Worm (Caenorhabditis elegans) whole organism, young adult: ENCODE data around the gene fbxb-107.

ENCODE experiments used
- F49E8.2 ChIP-seq: sonication (generic microtip); optimal IDR thresholded peaks from 3 replicates; lab custom pipeline; 2017; ENCODE audit warnings: missing genetic modification characterization, mild to moderate bottlenecking, missing compliant biosample characterization, antibody characterized with exemption, moderate library complexity; ENCODE audit not compliant: insufficient read depth
- F52B5.7 ChIP-seq: sonication (generic microtip); optimal IDR thresholded peaks from 2 replicates; lab custom pipeline; 2016; ENCODE audit warnings: mild to moderate bottlenecking, missing genetic modification characterization, missing compliant biosample characterization
- ama-1 ChIP-seq, 3 experiments: fragments of 150-350 bp in 1 of 3; sonication (generic microtip) in 2 of 3; optimal IDR thresholded peaks; 2 replicates each; lab custom pipeline; 2014 to 2018; ENCODE audit warnings: missing biosample characterization in 2 of 3, missing genetic modification characterization in 2 of 3, missing genetic modification reagents in 2 of 3
- aptf-2 ChIP-seq: fragments of 200-800 bp; sonication (Bioruptor generic); conservative IDR thresholded peaks from 2 replicates; pipeline ENCODE4 v1.3.6; 2022; ENCODE audit warnings: missing genetic modification reagents, missing genetic modification characterization, missing compliant biosample characterization
- attf-3 ChIP-seq: fragments of 200-800 bp; sonication (Bioruptor generic); conservative IDR thresholded peaks from 2 replicates; pipeline ENCODE4 v1.3.6; 2022; ENCODE audit warnings: missing genetic modification reagents, missing genetic modification characterization, missing compliant biosample characterization
- attf-5 ChIP-seq: fragments of 200-800 bp; sonication (Bioruptor generic); optimal IDR thresholded peaks from 2 replicates; lab custom pipeline; 2018; ENCODE audit warnings: mild to moderate bottlenecking, missing genetic modification characterization, missing compliant biosample characterization
- ccch-3 ChIP-seq: fragments of 200-800 bp; sonication (Bioruptor generic); optimal IDR thresholded peaks from 2 replicates; lab custom pipeline; 2018; ENCODE audit warnings: mild to moderate bottlenecking, missing genetic modification characterization, missing compliant biosample characterization
- ceh-100 ChIP-seq: fragments of 200-800 bp; sonication (Bioruptor generic); IDR thresholded peaks from 2 replicates; pipeline ENCODE4 v1.3.6; 2022; ENCODE audit warnings: missing genetic modification reagents, missing genetic modification characterization, missing compliant biosample characterization
- ceh-40 ChIP-seq: fragments of 200-800 bp; sonication (Bioruptor generic); IDR thresholded peaks from 2 replicates; pipeline ENCODE4 v1.3.6; 2022; ENCODE audit warnings: missing genetic modification characterization, missing compliant biosample characterization
- ceh-91 ChIP-seq: fragments of 200-800 bp; sonication (Bioruptor generic); IDR thresholded peaks from 2 replicates; pipeline ENCODE4 v1.3.6; 2022; ENCODE audit warnings: missing genetic modification reagents, missing genetic modification characterization, missing compliant biosample characterization
- egrh-3 ChIP-seq: fragments of 200-800 bp; sonication (Bioruptor generic); IDR thresholded peaks from 2 replicates; pipeline ENCODE4 v1.3.6; 2022; ENCODE audit warnings: missing genetic modification reagents, missing genetic modification characterization, missing compliant biosample characterization
- fkh-3 ChIP-seq: sonication (generic microtip); optimal IDR thresholded peaks from 2 replicates; lab custom pipeline; 2016; ENCODE audit warnings: mild to moderate bottlenecking, missing genetic modification characterization, missing compliant biosample characterization
- gei-17 ChIP-seq: fragments of 200-800 bp; sonication (Bioruptor generic); optimal IDR thresholded peaks from 2 replicates; lab custom pipeline; 2018; ENCODE audit warnings: mild to moderate bottlenecking, missing genetic modification characterization, missing compliant biosample characterization
- him-1 ChIP-seq: sonication (generic microtip); optimal IDR thresholded peaks from 2 replicates; lab custom pipeline; 2016; ENCODE audit warnings: missing genotype, missing genetic modification reagents, missing genetic modification characterization, missing compliant biosample characterization
- hlh-12 ChIP-seq: sonication (generic microtip); optimal IDR thresholded peaks from 2 replicates; lab custom pipeline; 2016; ENCODE audit warnings: missing genetic modification characterization, missing compliant biosample characterization
- hlh-26 ChIP-seq: fragments of 200-800 bp; sonication (Bioruptor generic); conservative IDR thresholded peaks from 2 replicates; pipeline ENCODE4 v1.3.6; 2022; ENCODE audit warnings: missing genetic modification reagents, missing genetic modification characterization, missing compliant biosample characterization
- hmg-20 ChIP-seq: fragments of 200-800 bp; sonication (Bioruptor generic); IDR thresholded peaks from 2 replicates; pipeline ENCODE4 v1.3.6; 2022; ENCODE audit warnings: missing genetic modification reagents, missing genetic modification characterization, missing compliant biosample characterization
- hrde-1 ChIP-seq: sonication (generic microtip); optimal IDR thresholded peaks from 2 replicates; lab custom pipeline; 2016; ENCODE audit warnings: missing genetic modification characterization, mild to moderate bottlenecking, missing compliant biosample characterization, moderate library complexity, missing genotype, missing genetic modification reagents, borderline replicate concordance
- lag-1 ChIP-seq: fragments of 200-800 bp; sonication (Bioruptor generic); IDR thresholded peaks from 2 replicates; pipeline ENCODE4 v1.3.6; 2022; ENCODE audit warnings: missing genetic modification reagents, missing genetic modification characterization, missing compliant biosample characterization
- lin-26 ChIP-seq: fragments of 200-800 bp; sonication (Bioruptor generic); IDR thresholded peaks from 2 replicates; pipeline ENCODE4 v1.3.6; 2022; ENCODE audit warnings: missing genetic modification reagents, missing genetic modification characterization, missing compliant biosample characterization
- lin-54 ChIP-seq: fragments of 200-800 bp; sonication (Bioruptor generic); optimal IDR thresholded peaks from 2 replicates; lab custom pipeline; 2018; ENCODE audit warnings: mild to moderate bottlenecking, missing genetic modification characterization, missing compliant biosample characterization
- lir-1 ChIP-seq: fragments of 200-800 bp; sonication (Bioruptor generic); conservative IDR thresholded peaks from 2 replicates; pipeline ENCODE4 v1.3.6; 2022; ENCODE audit warnings: missing genetic modification reagents, missing genetic modification characterization, missing compliant biosample characterization
- lsy-27 ChIP-seq: sonication (generic microtip); optimal IDR thresholded peaks from 2 replicates; lab custom pipeline; 2017; ENCODE audit warnings: missing genetic modification characterization, mild to moderate bottlenecking, missing compliant biosample characterization, antibody characterized with exemption, missing genotype, borderline replicate concordance; ENCODE audit not compliant: insufficient read depth
- madf-3 ChIP-seq: fragments of 200-800 bp; sonication (Bioruptor generic); IDR thresholded peaks from 2 replicates; pipeline ENCODE4 v1.3.6; 2022; ENCODE audit warnings: missing genetic modification reagents, missing genetic modification characterization, missing compliant biosample characterization
- mel-28 ChIP-seq: sonication (generic microtip); optimal IDR thresholded peaks from 2 replicates; lab custom pipeline; 2016; ENCODE audit warnings: borderline replicate concordance, mild to moderate bottlenecking, missing genetic modification characterization, missing compliant biosample characterization
- mes-4 ChIP-seq: sonication (generic microtip); optimal IDR thresholded peaks from 2 replicates; lab custom pipeline; 2016; ENCODE audit warnings: missing genotype, missing genetic modification characterization, missing compliant biosample characterization
- mxl-1 ChIP-seq: sonication (generic microtip); optimal IDR thresholded peaks from 2 replicates; lab custom pipeline; 2016; ENCODE audit warnings: missing genetic modification characterization, missing compliant biosample characterization
- nhr-90 ChIP-seq: sonication (generic microtip); optimal IDR thresholded peaks from 2 replicates; lab custom pipeline; 2016; ENCODE audit warnings: missing genotype, mild to moderate bottlenecking, missing genetic modification characterization, missing compliant biosample characterization
- rcor-1 ChIP-seq: fragments of 200-800 bp; sonication (Bioruptor generic); IDR thresholded peaks from 2 replicates; pipeline ENCODE4 v1.3.6; 2022; ENCODE audit warnings: missing genetic modification reagents, missing genetic modification characterization, missing compliant biosample characterization
- rec-8 ChIP-seq, 2 experiments: sonication (generic microtip); optimal IDR thresholded peaks; 2 replicates each; lab custom pipeline; 2016; ENCODE audit warnings: mild to moderate bottlenecking in 2 of 2, missing genetic modification characterization in 2 of 2, missing genetic modification reagents in 2 of 2, missing genotype in 2 of 2, missing biosample characterization in 1 of 2, missing compliant biosample characterization in 1 of 2, moderate library complexity in 1 of 2
- sdz-38 ChIP-seq: sonication (generic microtip); optimal IDR thresholded peaks from 2 replicates; lab custom pipeline; 2016; ENCODE audit warnings: missing genotype, missing genetic modification characterization, missing compliant biosample characterization
- snpc-1.1 ChIP-seq: sonication (generic microtip); optimal IDR thresholded peaks from 2 replicates; lab custom pipeline; 2017; ENCODE audit warnings: missing genetic modification characterization, mild to moderate bottlenecking, missing compliant biosample characterization, antibody characterized with exemption, moderate library complexity, missing genotype, missing genetic modification reagents; ENCODE audit not compliant: insufficient read depth
- tbp1 ChIP-seq: fragments of 200-800 bp; sonication (Bioruptor generic); optimal IDR thresholded peaks from 2 replicates; lab custom pipeline; 2018; ENCODE audit warnings: mild to moderate bottlenecking, missing genetic modification characterization, missing compliant biosample characterization
- zfh-2 ChIP-seq: fragments of 200-800 bp; sonication (Bioruptor generic); conservative IDR thresholded peaks from 2 replicates; pipeline ENCODE4 v1.3.6; 2022; ENCODE audit warnings: missing genetic modification reagents, missing genetic modification characterization, missing compliant biosample characterization
- ztf-28 ChIP-seq: fragments of 200-800 bp; sonication (Bioruptor generic); IDR thresholded peaks from 2 replicates; pipeline ENCODE4 v1.3.6; 2022; ENCODE audit warnings: missing genetic modification reagents, missing genetic modification characterization, missing compliant biosample characterization
- ztf-3 ChIP-seq: fragments of 200-800 bp; sonication (Bioruptor generic); optimal IDR thresholded peaks from 2 replicates; lab custom pipeline; 2018; ENCODE audit warnings: mild to moderate bottlenecking, missing genetic modification characterization, missing compliant biosample characterization
- ztf-6 ChIP-seq: fragments of 200-800 bp; sonication (Bioruptor generic); IDR thresholded peaks from 2 replicates; pipeline ENCODE4 v1.3.6; 2022; ENCODE audit warnings: missing genetic modification reagents, missing genetic modification characterization, missing compliant biosample characterization

The fbxb-107 gene

DNA sequence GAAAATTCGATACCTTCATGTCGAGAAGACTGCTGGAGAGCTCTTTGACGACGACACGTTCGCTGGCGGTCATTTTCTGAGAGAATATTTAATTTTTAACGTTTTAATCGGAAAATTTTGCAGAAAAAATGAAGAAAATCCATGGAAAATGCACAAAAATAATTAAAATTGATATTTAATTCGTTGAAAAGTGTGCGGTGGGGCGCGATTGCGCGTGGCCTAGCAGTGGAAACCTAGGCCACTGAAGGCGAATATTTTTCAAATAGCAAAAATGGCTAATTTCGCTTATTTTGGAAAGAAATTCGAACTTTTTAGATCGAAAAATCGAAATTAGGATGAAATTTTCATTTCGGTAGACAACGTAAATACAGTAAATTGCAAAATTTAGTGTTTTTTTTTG is 6.0 kb upstream of the fbxb-107 start, which contains the start of gene F29A7.6 (continued):
- no peak for TF ChIP-seq F52B5.7
- no peak for TF ChIP-seq ztf-3 (GFP tag; lab: Kevin White, UChicago)

DNA sequence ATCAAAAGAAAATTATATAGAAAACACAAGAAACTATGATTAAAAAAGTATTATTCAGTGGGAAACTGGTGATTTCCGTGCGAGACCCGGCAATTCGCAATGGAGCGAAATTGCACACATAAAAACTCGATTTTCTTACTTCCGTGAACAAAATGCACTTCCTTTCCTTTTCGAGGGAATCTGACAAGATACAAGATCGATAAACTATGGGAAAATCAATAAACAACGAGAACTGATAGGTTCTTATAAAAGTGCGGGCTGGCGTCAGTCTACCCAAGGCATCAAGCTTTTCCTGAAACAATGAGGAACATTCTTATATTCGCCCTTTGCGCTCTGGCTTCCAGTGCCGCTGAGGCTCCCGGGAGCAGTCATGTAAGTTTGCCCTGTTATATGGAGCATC is 5.6 kb upstream of the fbxb-107 start, which contains the start of gene F29A7.3:
Gene F29A7.3, plus strand, starts transcription at position 301 of the 400 bp plus-strand sequence.
- TF ChIP-seq rec-8 (tag; optimal IDR thresholded peaks at IDR 0.05; lab: Kevin White, UChicago) = no peak
- no peak for TF ChIP-seq mxl-1 (tag; lab: Kevin White, UChicago)

DNA sequence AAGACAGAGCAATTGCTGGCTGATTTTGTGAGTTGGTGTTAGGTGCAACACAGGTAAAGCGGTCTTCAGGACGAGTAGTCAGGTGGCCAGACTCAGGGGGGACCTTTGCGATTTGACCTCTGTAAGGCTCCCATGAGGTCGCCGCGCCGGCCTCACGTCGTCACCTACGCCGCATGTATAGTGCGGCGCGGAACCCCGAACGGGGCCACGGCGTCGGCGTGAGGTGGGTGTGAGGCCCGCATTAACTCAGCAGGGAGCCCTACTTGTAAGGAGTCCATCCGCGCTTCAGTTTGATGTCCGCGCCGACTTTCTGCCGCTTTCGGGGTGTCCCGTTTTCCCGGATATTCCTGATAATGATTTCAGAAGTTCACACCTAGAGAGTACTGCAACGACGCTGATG is 4.0 kb upstream of the fbxb-107 start:
- TF ChIP-seq egrh-3 (peak; percentile 52; the same call in 1 of the 2 replicates), hlh-12 (tag; lab: Kevin White, UChicago) (no peak), hmg-20 (no peak), lir-1 (GFP tag; lab: Robert Waterston, UW) (no peak), ztf-28 (GFP tag; lab: Robert Waterston, UW) (no peak), ceh-100 (GFP tag; lab: Robert Waterston, UW) (no peak), snpc-1.1 (tag; lab: Kevin White, UChicago) (no peak), gei-17 (no peak), ceh-91 (GFP tag; lab: Robert Waterston, UW) (no peak), madf-3 (GFP tag; lab: Robert Waterston, UW) (no peak), ztf-6 (GFP tag; lab: Robert Waterston, UW) (no peak), attf-5 (no peak), ztf-3 (GFP tag; lab: Kevin White, UChicago) (no peak), attf-3 (no peak), lin-54 (no peak), mes-4 (tag; lab: Kevin White, UChicago) (no peak), hlh-26 (GFP tag; lab: Robert Waterston, UW) (no peak), ccch-3 (GFP tag; lab: Kevin White, UChicago) (no peak), sdz-38 (tag; lab: Kevin White, UChicago) (no peak), aptf-2 (GFP tag; lab: Robert Waterston, UW) (no peak), lin-26 (GFP tag; lab: Robert Waterston, UW) (0 out of 2 replicates have a peak, but pooled peaks have one; percentile 4), zfh-2 (GFP tag; lab: Robert Waterston, UW) (peak; percentile 73)

DNA sequence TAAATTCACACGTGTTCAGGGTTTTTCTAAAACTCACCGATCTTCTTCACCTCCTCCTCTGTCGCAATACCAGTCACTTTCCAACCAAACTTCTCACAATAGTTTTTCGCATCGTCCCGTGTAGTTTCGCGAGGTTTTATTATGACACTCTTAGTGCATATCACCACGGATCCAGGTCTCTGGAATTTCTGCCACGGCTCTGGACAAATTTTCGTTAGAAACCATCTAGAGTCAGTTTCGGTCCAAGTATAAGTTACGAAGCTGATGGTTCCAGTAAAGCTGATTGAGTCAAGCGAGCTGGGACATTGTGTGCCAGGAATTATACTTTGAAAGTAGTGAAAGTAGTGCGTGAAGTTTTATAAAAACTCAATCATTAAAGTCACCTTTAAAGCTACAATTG is 2.2 kb upstream of the fbxb-107 start:
- TF ChIP-seq rcor-1 (GFP tag; lab: Robert Waterston, UW) (no peak), nhr-90 (no peak), F49E8.2 (tag; lab: Kevin White, UChicago) (no peak), ama-1 (optimal IDR thresholded peaks at IDR 0.05; lab: Kevin White, UChicago) (no peak), ama-1 (GFP tag; optimal IDR thresholded peaks at IDR 0.05; lab: Kevin White, UChicago) (no peak), mes-4 (tag; lab: Kevin White, UChicago) (no peak), hrde-1 (tag; lab: Kevin White, UChicago) (no peak), mel-28 (no peak), tbp1 (GFP tag; lab: Kevin White, UChicago) (no peak), lag-1 (GFP tag; lab: Robert Waterston, UW) (no peak), fkh-3 (tag; lab: Kevin White, UChicago) (no peak), lsy-27 (tag; lab: Kevin White, UChicago) (no peak), him-1 (no peak), ceh-40 (no peak)
- TF ChIP-seq, all 124 proteins: peak for 0
